Worm (Caenorhabditis elegans) whole organism, early embryonic: ENCODE results near the gene EEED8.3.

Experiments used
- B0310.2 ChIP-seq: sonication (generic microtip); optimal IDR thresholded peaks from 2 replicates; lab custom pipeline; 2016; ENCODE audit warnings: mild to moderate bottlenecking, missing genetic modification characterization, missing compliant biosample characterization
- F13C5.2 ChIP-seq: sonication (generic microtip); optimal IDR thresholded peaks from 2 replicates; lab custom pipeline; 2017; ENCODE audit warnings: mild to moderate bottlenecking, missing genetic modification characterization, inconsistent platforms, missing compliant biosample characterization
- ama-1 ChIP-seq: fragments of 150-350 bp; optimal IDR thresholded peaks from 2 replicates; lab custom pipeline; 2014
- sea-1 ChIP-seq: fragments of 200-800 bp; sonication (Bioruptor generic); conservative IDR thresholded peaks from 2 replicates; pipeline ENCODE4 v1.3.6; 2022; ENCODE audit warnings: missing genetic modification characterization, missing compliant biosample characterization
- tbx-11 ChIP-seq: fragments of 200-800 bp; sonication (Bioruptor generic); IDR thresholded peaks from 2 replicates; pipeline ENCODE4 v1.3.6; 2022; ENCODE audit warnings: missing genetic modification characterization, missing compliant biosample characterization
- tra-4 ChIP-seq: sonication (generic microtip); optimal IDR thresholded peaks from 2 replicates; lab custom pipeline; 2017; ENCODE audit warnings: missing genetic modification characterization, missing compliant biosample characterization

ce11 chrII:5412467-5412866 lies 1.6 kb upstream of the EEED8.3 start, which contains the start of the genes EEED8.13 and EEED8.18:
- TF ChIP-seq ama-1 (lab: Kevin White, UChicago) (no peak), F13C5.2 (no peak), tra-4 (tag; lab: Kevin White, UChicago) (no peak), tbx-11 (GFP tag; lab: Robert Waterston, UW) (no peak), sea-1 (GFP tag; lab: Robert Waterston, UW) (no peak), B0310.2 (tag; lab: Kevin White, UChicago) (no peak)
